Worm (Caenorhabditis elegans): Measurements from ENCODE around the gene unc-105.

The unc-105 gene

ce11 chrII:8169283-8169682 is 53.0 kb downstream of the unc-105 start, which contains the start of gene T05C12.15:
TSS of gene T05C12.15 (plus strand) at chrII:8169583.
- TF ChIP-seq lin-13 (GFP tag; optimal IDR thresholded peaks at IDR 0.05) = no peak
- TF ChIP-seq lsy-2 (tag; optimal IDR thresholded peaks at IDR 0.05) = no peak
- no peak for TF ChIP-seq nhr-12 (tag; optimal IDR thresholded peaks at IDR 0.05)
- no peak for TF ChIP-seq elt-3 (tag; optimal IDR thresholded peaks at IDR 0.05)
- TF ChIP-seq peb-1 (tag; optimal IDR thresholded peaks at IDR 0.05) = no peak
- no peak for TF ChIP-seq elt-1 (tag; optimal IDR thresholded peaks at IDR 0.05)
- no peak for TF ChIP-seq egl-27 (tag; optimal IDR thresholded peaks at IDR 0.05)
- TF ChIP-seq blmp-1 (tag; optimal IDR thresholded peaks at IDR 0.05; ENCODE audit: insufficient read depth) = no peak
- no peak for TF ChIP-seq R02D3.7 (tag; optimal IDR thresholded peaks at IDR 0.05)

ce11 chrII:8170374-8170773 is 54.1 kb downstream of the unc-105 start, which contains the start of gene T05C12.11:
TSS of gene T05C12.11 (minus strand) at chrII:8170474.
- no peak for TF ChIP-seq C34F6.9 (tag; optimal IDR thresholded peaks at IDR 0.05)
